Fruit fly (Drosophila melanogaster) whole organism, prepupa: ENCODE measurements around the gene CG13097.

ENCODE experiments used
- Blimp-1 ChIP-seq: fragments of 200-800 bp; sonication (Bioruptor generic); optimal IDR thresholded peaks from 3 replicates; lab custom pipeline; 2017; ENCODE audit warnings: missing biosample characterization, missing genetic modification characterization, mild to moderate bottlenecking, moderate library complexity, missing genetic modification reagents
- CG10631 ChIP-seq: fragments of 200-800 bp; sonication (Bioruptor generic); optimal IDR thresholded peaks from 2 replicates; lab custom pipeline; 2016; ENCODE audit warnings: missing biosample characterization, missing genetic modification characterization
- CG10669 ChIP-seq: fragments of 200-800 bp; sonication (Bioruptor generic); optimal IDR thresholded peaks from 3 replicates; lab custom pipeline; 2018; ENCODE audit warnings: missing biosample characterization, mild to moderate bottlenecking, missing genetic modification characterization, moderate library complexity
- CG11762 ChIP-seq: fragments of 200-800 bp; sonication (Bioruptor generic); optimal IDR thresholded peaks from 3 replicates; lab custom pipeline; 2016; ENCODE audit warnings: missing biosample characterization, missing genetic modification characterization; ENCODE audit not compliant: insufficient read depth
- CG11902 ChIP-seq: fragments of 200-800 bp; sonication (Bioruptor generic); optimal IDR thresholded peaks from 3 replicates; lab custom pipeline; 2016; ENCODE audit warnings: missing biosample characterization, missing genetic modification characterization
- CG15336 ChIP-seq: fragments of 200-800 bp; sonication (Bioruptor generic); IDR thresholded peaks from 2 replicates; pipeline ENCODE4 v1.3.6; 2022; ENCODE audit warnings: missing biosample characterization, missing genetic modification characterization
- CG1621 ChIP-seq: fragments of 200-800 bp; sonication (Bioruptor generic); optimal IDR thresholded peaks from 3 replicates; lab custom pipeline; 2018; ENCODE audit warnings: missing biosample characterization, mild to moderate bottlenecking, missing genetic modification characterization
- CG16779 ChIP-seq: fragments of 200-800 bp; sonication (Bioruptor generic); optimal IDR thresholded peaks from 3 replicates; lab custom pipeline; 2017; ENCODE audit warnings: missing biosample characterization, mild to moderate bottlenecking, missing genetic modification characterization
- CG31627 ChIP-seq: fragments of 200-800 bp; sonication (Bioruptor generic); optimal IDR thresholded peaks from 3 replicates; lab custom pipeline; 2016; ENCODE audit warnings: missing biosample characterization, missing genetic modification characterization
- CG32006 ChIP-seq: fragments of 200-800 bp; sonication (Bioruptor generic); optimal IDR thresholded peaks from 3 replicates; lab custom pipeline; 2017; ENCODE audit warnings: missing biosample characterization, mild to moderate bottlenecking, missing genetic modification characterization
- CG3919 ChIP-seq: fragments of 200-800 bp; sonication (Bioruptor generic); optimal IDR thresholded peaks from 3 replicates; lab custom pipeline; 2016; ENCODE audit warnings: missing biosample characterization, missing genetic modification characterization
- CG4318 ChIP-seq: fragments of 200-800 bp; sonication (Bioruptor generic); optimal IDR thresholded peaks from 3 replicates; lab custom pipeline; 2017; ENCODE audit warnings: missing biosample characterization, mild to moderate bottlenecking, missing genetic modification characterization
- CG6163 ChIP-seq: fragments of 200-800 bp; sonication (Bioruptor generic); IDR thresholded peaks from 3 replicates; pipeline ENCODE4 v1.3.6; 2022; ENCODE audit warnings: missing biosample characterization, missing genetic modification characterization
- CG6276 ChIP-seq: fragments of 200-800 bp; sonication (Bioruptor generic); optimal IDR thresholded peaks from 2 replicates; lab custom pipeline; 2017; ENCODE audit warnings: missing biosample characterization, mild to moderate bottlenecking, missing genetic modification characterization
- CG6792 ChIP-seq: fragments of 200-800 bp; sonication (Bioruptor generic); optimal IDR thresholded peaks from 3 replicates; lab custom pipeline; 2016; ENCODE audit warnings: missing biosample characterization, missing genetic modification characterization
- CG6808 ChIP-seq: fragments of 200-800 bp; sonication (Bioruptor generic); optimal IDR thresholded peaks from 3 replicates; lab custom pipeline; 2017; ENCODE audit warnings: missing biosample characterization, missing genetic modification characterization, mild to moderate bottlenecking, moderate library complexity, missing genetic modification reagents
- CG6854 ChIP-seq: fragments of 200-800 bp; sonication (Bioruptor generic); optimal IDR thresholded peaks from 2 replicates; lab custom pipeline; 2017; ENCODE audit warnings: missing biosample characterization, mild to moderate bottlenecking, missing genetic modification characterization
- CG7368 ChIP-seq: fragments of 200-800 bp; sonication (Bioruptor generic); optimal IDR thresholded peaks from 3 replicates; lab custom pipeline; 2016; ENCODE audit warnings: missing biosample characterization, missing genetic modification characterization
- CG8119 ChIP-seq: fragments of 200-800 bp; sonication (Bioruptor generic); IDR thresholded peaks from 3 replicates; pipeline ENCODE4 v1.3.6; 2022; ENCODE audit warnings: missing biosample characterization, missing genetic modification characterization
- CG8319 ChIP-seq: fragments of 200-800 bp; sonication (Bioruptor generic); optimal IDR thresholded peaks from 3 replicates; lab custom pipeline; 2016; ENCODE audit warnings: missing biosample characterization, missing genetic modification characterization
- CG8632 ChIP-seq: fragments of 200-800 bp; sonication (Bioruptor generic); optimal IDR thresholded peaks from 3 replicates; lab custom pipeline; 2016; ENCODE audit warnings: missing biosample characterization, missing genetic modification characterization
- CG9139 ChIP-seq: fragments of 200-800 bp; sonication (Bioruptor generic); optimal IDR thresholded peaks from 3 replicates; lab custom pipeline; 2017; ENCODE audit warnings: missing biosample characterization, mild to moderate bottlenecking, missing genetic modification characterization
- Eip75B ChIP-seq: fragments of 200-800 bp; sonication (Bioruptor generic); optimal IDR thresholded peaks from 3 replicates; lab custom pipeline; 2016; ENCODE audit warnings: missing biosample characterization, missing genetic modification characterization
- Eip78C ChIP-seq: fragments of 200-800 bp; sonication (Bioruptor generic); peaks from one replicate; lab custom pipeline; 2016; ENCODE audit warnings: missing biosample characterization, missing genetic modification characterization
- Eip93F ChIP-seq: fragments of 200-800 bp; sonication (Bioruptor generic); optimal IDR thresholded peaks from 2 replicates; lab custom pipeline; 2016; ENCODE audit warnings: missing biosample characterization, mild to moderate bottlenecking, missing genetic modification characterization
- Ets21C ChIP-seq: fragments of 200-800 bp; sonication (Bioruptor generic); optimal IDR thresholded peaks from 3 replicates; lab custom pipeline; 2016; ENCODE audit warnings: missing biosample characterization, missing genetic modification characterization
- Gug ChIP-seq: fragments of 200-800 bp; sonication (Bioruptor generic); IDR thresholded peaks from 2 replicates; pipeline ENCODE4 v1.3.6; 2022; ENCODE audit warnings: missing biosample characterization, missing genetic modification characterization
- Hr39 ChIP-seq: fragments of 200-800 bp; sonication (Bioruptor generic); optimal IDR thresholded peaks from 2 replicates; lab custom pipeline; 2016; ENCODE audit warnings: missing biosample characterization, missing genetic modification characterization
- OdsH ChIP-seq: fragments of 200-800 bp; sonication (Bioruptor generic); optimal IDR thresholded peaks from 3 replicates; lab custom pipeline; 2016; ENCODE audit warnings: missing biosample characterization, missing genetic modification characterization
- Sox102F ChIP-seq: fragments of 200-800 bp; sonication (Bioruptor generic); optimal IDR thresholded peaks from 2 replicates; lab custom pipeline; 2016; ENCODE audit warnings: missing biosample characterization, mild to moderate bottlenecking, missing genetic modification characterization
- Sox14 ChIP-seq: fragments of 200-800 bp; sonication (Bioruptor generic); optimal IDR thresholded peaks from 3 replicates; lab custom pipeline; 2016; ENCODE audit warnings: missing biosample characterization, missing genetic modification characterization
- Sox15 ChIP-seq: fragments of 200-800 bp; sonication (Bioruptor generic); optimal IDR thresholded peaks from 3 replicates; lab custom pipeline; 2016; ENCODE audit warnings: missing biosample characterization, missing genetic modification characterization
- achi ChIP-seq: fragments of 200-800 bp; sonication (Bioruptor generic); optimal IDR thresholded peaks from 3 replicates; lab custom pipeline; 2016; ENCODE audit warnings: missing biosample characterization, missing genetic modification characterization
- acj6 ChIP-seq: fragments of 200-800 bp; sonication (Bioruptor generic); optimal IDR thresholded peaks from 3 replicates; lab custom pipeline; 2016; ENCODE audit warnings: missing biosample characterization, missing genetic modification characterization
- cyc ChIP-seq: fragments of 200-800 bp; sonication (Bioruptor generic); optimal IDR thresholded peaks from 3 replicates; lab custom pipeline; 2016; ENCODE audit warnings: missing biosample characterization, missing genetic modification characterization
- dac ChIP-seq: fragments of 200-800 bp; sonication (Bioruptor generic); optimal IDR thresholded peaks from 2 replicates; lab custom pipeline; 2017; ENCODE audit warnings: missing biosample characterization, mild to moderate bottlenecking, missing genetic modification characterization
- esn ChIP-seq: fragments of 200-800 bp; sonication (Bioruptor generic); optimal IDR thresholded peaks from 2 replicates; lab custom pipeline; 2016; ENCODE audit warnings: missing biosample characterization, mild to moderate bottlenecking, missing genetic modification characterization, moderate library complexity
- fd59A ChIP-seq: fragments of 200-800 bp; sonication (Bioruptor generic); optimal IDR thresholded peaks from 2 replicates; lab custom pipeline; 2017; ENCODE audit warnings: missing biosample characterization, mild to moderate bottlenecking, missing genetic modification characterization, missing genetic modification reagents
- lz ChIP-seq: fragments of 200-800 bp; sonication (Bioruptor generic); optimal IDR thresholded peaks from 3 replicates; lab custom pipeline; 2016; ENCODE audit warnings: missing biosample characterization, missing genetic modification characterization
- net ChIP-seq: fragments of 200-800 bp; sonication (Bioruptor generic); optimal IDR thresholded peaks from 3 replicates; lab custom pipeline; 2016; ENCODE audit warnings: missing biosample characterization, missing genetic modification characterization
- pdm3 ChIP-seq: fragments of 200-800 bp; sonication (Bioruptor generic); optimal IDR thresholded peaks from 3 replicates; lab custom pipeline; 2016; ENCODE audit warnings: missing biosample characterization, missing genetic modification characterization
- salr ChIP-seq, 2 experiments: fragments of 200-800 bp; sonication (Bioruptor generic); optimal IDR thresholded peaks; 3 replicates each; lab custom pipeline; 2016 to 2018; ENCODE audit warnings: missing biosample characterization in 2 of 2, missing genetic modification characterization in 2 of 2, mild to moderate bottlenecking in 1 of 2
- spab ChIP-seq: fragments of 200-800 bp; sonication (Bioruptor generic); optimal IDR thresholded peaks from 2 replicates; lab custom pipeline; 2017; ENCODE audit warnings: missing biosample characterization, mild to moderate bottlenecking, missing genetic modification characterization, missing genetic modification reagents
- ss ChIP-seq, 2 experiments: fragments of 200-800 bp; sonication (Bioruptor generic); optimal IDR thresholded peaks; 2 replicates in 1 of 2; 3 replicates in 1 of 2; lab custom pipeline; 2017 to 2018; ENCODE audit warnings: mild to moderate bottlenecking in 2 of 2, missing biosample characterization in 2 of 2, missing genetic modification characterization in 2 of 2, moderate library complexity in 1 of 2
- svp ChIP-seq: fragments of 200-800 bp; sonication (Bioruptor generic); peaks from one replicate; lab custom pipeline; 2016; ENCODE audit warnings: missing biosample characterization, missing genetic modification characterization
- topi ChIP-seq: fragments of 200-800 bp; sonication (Bioruptor generic); optimal IDR thresholded peaks from 3 replicates; lab custom pipeline; 2016; ENCODE audit warnings: missing biosample characterization, missing genetic modification characterization
- vri ChIP-seq: fragments of 200-800 bp; sonication (Bioruptor generic); optimal IDR thresholded peaks from 3 replicates; lab custom pipeline; 2016; ENCODE audit warnings: missing biosample characterization, mild to moderate bottlenecking, missing genetic modification characterization

The CG13097 gene

DNA sequence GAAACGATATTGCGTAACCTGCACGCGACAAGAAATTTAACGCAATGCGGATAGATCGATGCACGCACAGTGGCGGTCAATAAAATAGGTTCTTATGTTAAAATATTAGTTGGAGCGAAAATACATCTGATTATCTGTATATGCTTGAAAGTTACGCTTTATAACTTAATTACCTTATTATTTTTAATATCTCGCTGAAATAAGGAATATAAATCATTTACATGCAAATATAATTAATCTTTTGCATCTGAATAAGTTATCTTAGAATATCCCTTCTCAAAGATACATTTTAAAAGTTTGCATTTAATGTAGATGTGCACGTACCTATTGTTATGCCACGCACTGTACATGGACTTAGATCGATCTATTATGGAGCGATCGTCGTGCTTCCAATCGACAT, 43.0 kb downstream of the CG13097 start (continued):
- TF ChIP-seq vri, result peak; percentile 24
- TF ChIP-seq Hr39 (GFP tag; lab: Kevin White, UChicago), result peak; percentile 38
- TF ChIP-seq Blimp-1 (GFP tag; lab: Kevin White, UChicago), result no peak
- peak; percentile 74 for TF ChIP-seq CG6808
- no peak for TF ChIP-seq dac (GFP tag; lab: Kevin White, UChicago)
- peak; percentile 1 for TF ChIP-seq CG11902
- peak; percentile 48 for TF ChIP-seq esn (GFP tag; lab: Kevin White, UChicago)
- TF ChIP-seq CG6854 (GFP tag; lab: Kevin White, UChicago), result no peak
- TF ChIP-seq CG15336 (GFP tag; lab: Robert Waterston, UW), result peak; percentile 77
- no peak for TF ChIP-seq Sox15 (GFP tag; lab: Kevin White, UChicago)
- TF ChIP-seq svp (GFP tag; lab: Kevin White, UChicago), result peak; percentile 72
- TF ChIP-seq achi (GFP tag; lab: Kevin White, UChicago), result peak; percentile 72
- TF ChIP-seq topi (GFP tag; lab: Kevin White, UChicago), result peak; percentile 36
- peak; percentile 36 for TF ChIP-seq CG11762 (GFP tag; lab: Kevin White, UChicago)

DNA sequence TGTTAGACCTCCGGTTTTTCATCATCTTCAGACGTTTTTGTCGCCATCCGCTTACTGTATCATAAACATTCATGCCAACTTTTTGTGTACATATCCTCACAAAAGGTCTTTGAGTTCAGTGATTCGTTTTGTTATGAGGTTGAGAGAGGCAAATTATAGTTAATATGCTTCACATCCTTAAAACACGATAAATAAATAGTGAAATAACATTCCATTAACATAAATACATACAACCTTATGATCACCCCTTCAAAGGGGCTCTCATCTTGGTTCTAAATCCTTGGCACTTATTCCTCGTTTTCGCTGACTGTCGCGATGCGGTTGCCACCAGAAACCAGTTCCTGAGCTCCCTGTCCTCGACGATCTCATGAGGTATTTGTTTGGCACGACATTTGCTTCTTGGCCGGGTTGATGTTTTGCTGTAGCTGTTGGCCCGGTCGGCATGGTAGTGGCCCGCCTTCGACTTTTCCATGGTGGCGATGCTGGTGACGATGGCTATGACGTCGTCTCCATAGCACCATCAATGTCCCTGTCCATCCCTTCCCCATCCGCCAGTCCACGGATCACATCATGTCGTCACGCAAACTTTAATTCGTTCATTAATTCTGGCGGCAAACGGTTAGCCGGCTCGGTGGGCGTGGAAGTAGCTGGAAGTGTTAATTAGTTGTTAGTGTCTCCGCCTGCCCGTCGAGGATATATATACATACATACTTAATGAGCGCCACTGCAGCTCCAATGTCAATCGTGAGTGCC, 45.6 kb downstream of the CG13097 start:
- TF ChIP-seq CG3919 (peak; percentile 34), Gug (no peak), spab (GFP tag; lab: Kevin White, UChicago) (no peak), Sox14 (GFP tag; lab: Kevin White, UChicago) (peak; percentile 7), CG6792 (peak; percentile 28), CG7368 (GFP tag; lab: Kevin White, UChicago) (no peak), cyc (GFP tag; lab: Kevin White, UChicago) (peak; percentile 8), CG8319 (no peak), CG32006 (GFP tag; lab: Kevin White, UChicago) (peak; percentile 37), acj6 (GFP tag; lab: Kevin White, UChicago) (peak; percentile 15), Eip78C (GFP tag; lab: Kevin White, UChicago) (peak; percentile 79), salr (GFP tag; optimal IDR thresholded peaks at IDR 0.05; lab: Kevin White, UChicago) (no peak), achi (GFP tag; lab: Kevin White, UChicago) (peak; percentile 32), CG6276 (GFP tag; lab: Kevin White, UChicago) (no peak), Hr39 (GFP tag; lab: Kevin White, UChicago) (peak; percentile 44), svp (GFP tag; lab: Kevin White, UChicago) (peak; percentile 68), CG1621 (tag; lab: Kevin White, UChicago) (no peak), OdsH (GFP tag; lab: Kevin White, UChicago) (peak; percentile 32), CG10631 (GFP tag; lab: Kevin White, UChicago) (peak; percentile 21), Ets21C (GFP tag; lab: Kevin White, UChicago) (no peak), pdm3 (GFP tag; lab: Kevin White, UChicago) (peak; percentile 20), CG6854 (GFP tag; lab: Kevin White, UChicago) (no peak), CG10669 (GFP tag; lab: Kevin White, UChicago) (no peak), CG11762 (GFP tag; lab: Kevin White, UChicago) (no peak), fd59A (GFP tag; lab: Kevin White, UChicago) (no peak), CG16779 (tag; lab: Kevin White, UChicago) (no peak), Blimp-1 (GFP tag; lab: Kevin White, UChicago) (peak; percentile 1), CG8632 (GFP tag; lab: Kevin White, UChicago) (peak; percentile 5), CG31627 (GFP tag; lab: Kevin White, UChicago) (peak; percentile 36), CG6163 (GFP tag; lab: Robert Waterston, UW) (no peak), CG4318 (GFP tag; lab: Kevin White, UChicago) (no peak), CG8119 (GFP tag; lab: Robert Waterston, UW) (no peak), topi (GFP tag; lab: Kevin White, UChicago) (peak; percentile 47), Eip93F (GFP tag; lab: Kevin White, UChicago) (no peak), Eip75B (peak; percentile 24), lz (GFP tag; lab: Kevin White, UChicago) (peak; percentile 23), Sox102F (peak; percentile 52), net (GFP tag; lab: Kevin White, UChicago) (no peak), CG9139 (GFP tag; lab: Kevin White, UChicago) (no peak), CG6808 (no peak), ss (GFP tag; optimal IDR thresholded peaks at IDR 0.05; lab: Kevin White, UChicago) (peak in 1 of 2 experiments; percentile 94), Sox15 (GFP tag; lab: Kevin White, UChicago) (no peak), vri (peak; percentile 14), esn (GFP tag; lab: Kevin White, UChicago) (peak; percentile 41)
